Fruit fly (Drosophila melanogaster): ENCODE results near the gene Cow.

Cow gene

DNA sequence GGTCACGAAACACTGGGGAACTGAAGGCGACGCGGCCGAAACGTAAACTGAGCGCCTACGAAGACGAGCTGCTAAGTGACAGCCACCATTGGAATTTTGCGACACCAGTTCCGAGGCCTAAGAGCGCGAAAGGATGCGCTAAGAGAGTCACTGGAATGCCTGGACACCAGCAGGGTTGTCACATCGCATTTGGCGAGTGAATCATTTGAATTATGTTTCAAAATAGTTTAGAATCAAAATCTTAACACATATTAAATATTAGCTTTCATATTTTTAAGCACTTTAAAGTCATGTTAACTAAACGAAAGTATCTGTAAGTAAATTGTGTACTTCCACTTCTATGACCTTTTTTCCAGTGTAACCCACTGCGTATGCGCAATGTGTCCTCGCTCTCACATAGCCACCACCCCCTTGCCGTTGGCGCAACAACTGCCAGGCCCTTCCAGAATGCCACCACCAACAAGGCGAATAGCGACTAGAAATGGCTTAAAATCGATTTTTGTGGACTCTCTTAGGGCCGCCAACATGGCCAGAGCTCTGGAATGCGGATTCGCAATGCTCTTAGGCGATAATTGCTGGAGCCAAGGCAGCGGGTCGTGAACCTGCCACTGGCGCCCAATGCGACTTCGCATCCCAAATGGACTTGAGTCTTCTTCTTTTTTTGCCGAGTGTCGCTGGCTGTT is at the start of gene Cow:
TSS of gene Cow (minus strand) at position 51 of the 683 bp plus-strand sequence.
- no peak for TF ChIP-seq CTCF (optimal IDR thresholded peaks at IDR 0.05)
- TF ChIP-seq CG8478 (optimal IDR thresholded peaks at IDR 0.05): no peak

DNA sequence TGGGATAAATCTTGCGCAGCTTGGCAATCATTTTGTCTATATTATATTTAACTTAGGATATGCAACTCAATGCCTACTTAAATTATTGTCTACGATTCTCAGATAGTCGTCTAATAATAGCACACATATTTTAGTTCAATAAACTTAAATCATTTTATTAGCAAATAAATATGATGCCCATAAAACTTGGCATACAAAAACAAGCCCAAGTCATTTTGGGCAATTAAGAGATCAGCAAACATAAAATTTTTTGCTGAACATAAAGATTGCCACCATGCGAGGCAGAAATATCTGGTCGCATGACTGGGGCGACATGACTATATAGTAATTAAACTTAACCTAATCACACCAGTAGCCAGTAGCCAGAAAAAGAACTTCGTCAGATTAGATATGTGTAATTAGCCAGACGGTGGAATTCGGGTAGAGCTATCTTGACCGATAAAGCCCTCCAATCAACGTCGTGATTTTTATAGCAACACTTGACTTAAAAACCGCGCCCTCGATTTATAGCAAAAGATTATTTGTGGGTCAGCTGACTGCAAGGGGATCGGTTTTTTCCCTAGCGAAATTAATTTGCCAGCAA is 48.8 kb upstream of the Cow start, which contains the start of gene CG13829:
TSS of gene CG13829 (minus strand) at position 51 of the 583 bp plus-strand sequence.
- TF ChIP-seq CG8478 (optimal IDR thresholded peaks at IDR 0.05) (no peak), CTCF (optimal IDR thresholded peaks at IDR 0.05) (no peak)

DNA sequence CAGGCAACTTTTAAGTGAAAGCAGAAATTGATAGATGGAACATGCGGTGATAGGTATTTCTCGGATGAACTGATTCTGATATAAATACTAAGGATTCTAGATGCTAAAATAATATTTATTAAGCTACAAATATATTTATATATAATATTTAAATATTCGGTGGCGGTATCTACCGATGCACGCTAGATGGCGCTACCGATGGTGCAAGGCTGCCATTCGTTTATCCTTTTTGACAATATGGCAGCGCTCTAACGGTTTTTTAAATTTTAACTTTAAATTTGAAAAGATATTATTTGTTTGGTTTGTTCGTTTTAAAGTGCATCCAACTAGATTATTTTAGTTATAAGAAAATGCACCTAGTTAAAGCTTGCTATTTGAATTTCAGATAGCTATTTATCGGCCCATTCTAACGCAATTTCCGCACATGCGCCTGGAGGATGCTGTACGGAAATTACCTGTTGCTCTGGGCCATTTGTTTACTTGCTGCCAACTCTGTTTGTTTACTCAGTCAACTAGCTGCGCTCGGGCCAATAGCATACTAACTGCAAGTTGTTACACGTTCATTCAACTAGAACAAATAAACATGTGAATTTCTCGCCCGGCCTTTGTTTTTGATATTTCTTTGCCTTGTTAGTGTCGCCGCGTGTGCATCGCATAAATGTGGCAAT is 46.9 kb upstream of the Cow start, which contains the start of gene VhaAC39-2:
TSS of gene VhaAC39-2 (minus strand) at position 28 of the 668 bp plus-strand sequence.
- no peak for TF ChIP-seq CG8478 (optimal IDR thresholded peaks at IDR 0.05)
- TF ChIP-seq CTCF (optimal IDR thresholded peaks at IDR 0.05): peak in 1 of 2 experiments; percentile 85

DNA sequence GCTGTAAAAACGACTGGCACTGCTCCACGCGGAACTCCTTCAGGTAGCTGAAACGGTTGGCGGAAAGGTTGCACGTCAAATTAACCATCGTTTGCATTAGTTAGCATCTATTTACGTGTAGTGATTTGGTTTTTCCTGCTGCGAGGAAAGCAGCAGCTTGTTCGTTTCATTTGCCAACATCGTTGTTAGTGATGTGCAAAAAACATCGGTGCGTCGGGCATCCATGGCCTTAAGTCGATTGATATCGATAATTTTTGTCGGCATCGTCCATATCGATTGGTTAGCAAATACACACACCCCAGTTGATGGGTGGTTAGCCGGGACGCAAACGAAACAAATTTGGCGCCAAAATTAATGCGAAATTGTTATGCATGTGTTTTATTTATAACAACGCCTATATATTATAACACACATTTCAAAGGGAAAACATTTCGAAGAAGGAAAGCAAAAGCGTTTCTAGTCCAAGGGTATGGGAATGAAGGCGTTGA is 45.2 kb upstream of the Cow start, which contains the start of gene unk:
TSS of gene unk (minus strand) at position 199 of the 488 bp plus-strand sequence.
- no peak for TF ChIP-seq CG8478 (optimal IDR thresholded peaks at IDR 0.05)
- peak; percentile 78 to 81 for TF ChIP-seq CTCF (optimal IDR thresholded peaks at IDR 0.05)

DNA sequence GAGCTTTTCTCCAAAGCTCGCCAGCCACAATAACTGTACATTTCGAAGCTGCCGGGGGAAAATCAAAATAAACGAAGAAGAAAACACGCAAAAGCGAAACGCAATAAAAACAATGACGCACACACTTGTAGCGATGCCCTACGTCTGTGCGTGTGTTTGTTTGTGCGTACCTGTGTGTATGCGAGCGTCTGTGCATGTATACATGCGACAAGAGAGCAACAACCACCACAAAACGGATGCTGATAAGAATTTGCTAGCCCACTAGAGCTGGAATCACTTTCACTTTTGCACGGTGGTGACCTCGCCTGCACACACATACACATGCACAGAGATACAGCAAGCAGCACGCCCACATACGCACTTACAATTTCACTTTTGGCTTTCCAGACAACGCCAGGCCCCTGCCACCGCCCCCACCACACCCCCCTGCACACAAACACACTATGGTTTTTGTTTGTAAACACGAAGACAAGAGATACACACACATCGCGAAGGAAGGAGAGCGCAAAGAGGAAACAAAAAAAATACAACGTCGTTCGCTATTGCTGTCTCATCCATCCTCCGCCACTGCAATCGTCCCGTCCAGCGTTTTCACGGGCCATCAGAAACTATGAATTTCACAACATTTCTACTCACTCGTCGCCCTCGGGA is 44.5 kb upstream of the Cow start:
- TF ChIP-seq CTCF (optimal IDR thresholded peaks at IDR 0.05) (no peak), CG8478 (optimal IDR thresholded peaks at IDR 0.05) (no peak)

DNA sequence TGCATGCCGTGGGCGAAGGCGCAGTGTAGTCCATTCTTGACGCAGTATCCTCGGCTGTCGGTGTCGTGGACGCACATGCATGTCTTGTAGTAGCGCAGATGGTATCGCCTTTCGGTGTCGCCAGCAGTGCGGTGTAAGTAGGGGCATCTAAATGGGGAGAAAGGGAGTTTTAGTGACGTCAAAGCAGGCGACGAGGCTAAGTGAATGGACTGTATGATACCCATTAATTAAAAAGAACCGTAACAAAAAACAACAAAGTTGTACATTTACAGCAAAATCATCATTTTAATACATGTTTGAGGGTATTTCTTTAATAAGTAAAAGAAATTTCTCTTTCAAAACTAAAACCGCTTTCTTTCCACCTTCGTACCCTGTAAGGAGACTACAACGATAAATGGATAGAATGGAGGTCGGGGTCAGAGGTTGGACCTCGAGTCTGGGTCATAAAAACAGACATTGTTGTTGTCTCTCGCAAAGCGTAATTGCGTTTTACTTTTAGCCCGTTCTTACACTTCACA is 43.9 kb upstream of the Cow start:
- TF ChIP-seq CG8478 (optimal IDR thresholded peaks at IDR 0.05) (no peak), CTCF (optimal IDR thresholded peaks at IDR 0.05) (no peak)

DNA sequence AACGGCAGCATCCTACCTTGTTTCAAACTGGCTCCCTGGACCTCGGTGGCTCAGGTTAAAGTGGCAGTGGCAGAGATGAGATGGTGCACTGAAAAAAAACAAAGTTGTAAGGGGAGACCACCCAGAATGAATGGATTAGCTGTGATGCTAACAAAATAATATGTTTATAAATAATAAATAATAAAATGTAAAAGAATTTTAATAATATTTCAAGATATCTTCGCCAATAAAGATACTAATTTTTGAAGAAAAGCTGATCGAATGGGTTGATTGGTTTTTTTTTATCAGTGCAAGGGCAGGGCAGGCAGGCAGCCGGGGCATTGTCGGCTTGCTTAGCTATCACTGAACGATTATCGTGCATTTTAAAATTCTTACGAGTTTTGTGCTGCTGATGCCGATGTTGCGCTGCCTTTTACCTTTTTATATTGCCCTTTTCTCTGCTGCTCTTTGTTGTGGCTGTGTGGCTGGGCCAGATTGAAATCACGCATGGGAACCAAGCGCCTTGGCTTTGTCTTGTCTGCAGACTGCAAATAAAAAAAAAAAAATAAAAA is 36.6 kb upstream of the Cow start:
- no peak for TF ChIP-seq CTCF (optimal IDR thresholded peaks at IDR 0.05)
- no peak for TF ChIP-seq CG8478 (optimal IDR thresholded peaks at IDR 0.05)

DNA sequence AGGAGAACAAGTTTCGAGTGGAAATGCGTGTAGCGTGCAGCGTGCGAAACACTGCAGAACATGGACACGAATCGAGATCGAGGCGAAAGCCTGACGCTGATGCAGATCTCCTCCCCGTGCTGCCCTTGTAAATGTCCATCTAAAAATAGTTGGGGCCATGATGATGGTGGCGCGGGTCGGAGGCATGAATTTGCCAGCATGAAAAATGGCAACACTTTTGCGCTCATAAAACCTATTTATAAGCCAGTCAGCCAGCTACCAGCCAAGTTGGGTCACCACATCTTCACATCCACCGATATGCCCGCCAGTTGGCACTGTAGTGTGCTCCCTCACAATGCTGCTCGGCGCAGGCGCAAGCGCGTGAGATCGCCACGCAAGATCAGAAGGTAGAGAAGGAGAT is 35.9 kb upstream of the Cow start:
- TF ChIP-seq CTCF (optimal IDR thresholded peaks at IDR 0.05): no peak
- TF ChIP-seq CG8478 (optimal IDR thresholded peaks at IDR 0.05): no peak

DNA sequence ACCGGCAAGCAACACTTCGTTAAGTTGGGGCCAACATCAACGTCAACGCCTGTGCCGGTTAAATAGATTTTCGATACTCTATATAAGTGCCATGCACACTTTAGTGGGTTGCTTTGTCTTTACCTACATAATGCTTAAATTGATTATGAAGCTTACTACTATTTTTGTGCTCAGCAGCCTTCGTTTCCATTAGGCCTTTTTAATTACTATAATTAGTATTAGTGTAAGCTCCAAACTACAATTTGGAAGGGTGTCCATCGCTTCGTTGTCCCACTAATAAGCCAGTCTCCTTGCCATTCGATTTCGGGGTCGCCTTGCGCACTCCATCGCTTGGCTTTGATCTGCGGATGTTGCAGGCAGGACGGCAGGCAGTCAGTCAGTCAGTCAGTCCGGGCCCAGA is 35.1 kb upstream of the Cow start:
- TF ChIP-seq CTCF (optimal IDR thresholded peaks at IDR 0.05) (no peak), CG8478 (optimal IDR thresholded peaks at IDR 0.05) (no peak)

DNA sequence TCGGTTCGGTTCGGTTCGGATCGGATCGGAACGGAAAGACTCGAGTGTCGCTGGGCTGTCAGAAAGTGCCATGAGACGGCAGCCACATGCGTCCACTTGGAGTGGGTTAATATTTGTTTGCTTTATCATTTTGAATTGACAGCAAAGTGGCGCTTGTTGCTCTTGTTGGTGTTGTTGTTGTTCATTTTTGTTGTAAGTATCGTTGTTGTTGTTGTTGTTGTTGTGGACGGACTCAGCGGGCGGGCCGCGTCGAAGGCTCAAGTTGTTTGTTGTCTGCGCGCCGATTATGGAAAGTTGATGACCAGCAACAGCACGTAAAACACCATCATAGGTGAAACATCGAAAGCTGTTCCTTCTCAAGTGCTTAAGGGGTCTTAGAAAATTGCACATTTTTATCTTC is 34.5 kb upstream of the Cow start:
- TF ChIP-seq CTCF (optimal IDR thresholded peaks at IDR 0.05): no peak
- no peak for TF ChIP-seq CG8478 (optimal IDR thresholded peaks at IDR 0.05)

DNA sequence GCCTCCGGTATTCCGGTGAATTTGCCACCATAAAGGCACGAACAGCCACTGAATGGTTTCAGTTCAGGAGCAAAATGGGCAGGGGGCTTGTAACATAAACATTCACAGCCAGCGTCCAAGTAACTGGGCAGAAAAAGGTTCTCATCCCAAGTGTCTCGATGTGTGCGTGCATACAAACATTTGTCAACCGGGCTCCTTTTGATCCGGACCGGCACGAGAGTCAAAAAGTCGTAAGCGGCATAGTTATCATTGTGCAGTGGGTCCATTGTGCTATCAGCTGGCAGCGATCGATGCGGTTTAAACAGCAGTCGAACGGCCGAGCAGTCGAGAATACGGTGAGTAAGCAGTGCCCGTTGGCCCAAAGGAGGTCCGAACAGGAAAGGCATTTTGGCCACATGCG is 33.2 kb upstream of the Cow start:
- TF ChIP-seq CG8478 (optimal IDR thresholded peaks at IDR 0.05) (no peak), CTCF (optimal IDR thresholded peaks at IDR 0.05) (no peak)

DNA sequence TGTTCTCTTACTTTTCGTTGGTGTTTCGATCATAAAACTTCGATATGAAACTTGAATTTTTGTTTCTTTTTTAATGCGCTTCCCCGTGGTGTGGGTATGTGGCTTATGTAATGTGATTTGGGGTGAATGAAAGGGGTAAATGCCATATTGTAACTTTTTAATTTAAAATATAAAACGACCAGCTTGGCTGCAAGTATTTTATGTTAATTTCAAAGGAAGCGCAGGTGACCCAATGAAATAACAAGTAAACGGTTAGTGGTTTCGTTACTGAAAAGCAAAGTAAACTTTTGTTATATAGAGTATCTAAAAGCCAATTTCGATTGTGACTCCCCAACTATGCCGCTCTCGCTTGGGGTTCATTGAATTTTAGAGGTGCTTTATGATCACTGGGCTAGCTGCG is 32.1 kb upstream of the Cow start:
- TF ChIP-seq CTCF (optimal IDR thresholded peaks at IDR 0.05): no peak
- no peak for TF ChIP-seq CG8478 (optimal IDR thresholded peaks at IDR 0.05)

DNA sequence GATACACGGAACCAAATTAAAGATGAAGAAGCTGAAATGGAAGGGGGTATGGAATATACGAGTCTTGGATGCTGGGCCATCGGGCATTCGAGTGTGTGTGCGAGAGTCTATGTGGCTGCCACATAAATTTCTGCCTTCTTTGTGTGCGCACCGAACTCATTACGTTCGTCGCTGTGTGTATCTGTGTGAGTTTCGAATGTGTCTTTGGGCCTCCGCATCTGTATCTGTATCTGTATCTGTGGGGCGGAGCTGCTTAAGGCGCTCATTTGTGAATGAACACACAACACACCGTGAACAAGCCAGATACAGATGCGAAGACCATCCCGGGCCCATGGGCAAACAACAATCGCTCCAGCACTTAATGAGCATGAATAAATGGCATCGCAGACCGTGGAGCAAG is 30.9 kb upstream of the Cow start:
- no peak for TF ChIP-seq CG8478 (optimal IDR thresholded peaks at IDR 0.05)
- no peak for TF ChIP-seq CTCF (optimal IDR thresholded peaks at IDR 0.05)

DNA sequence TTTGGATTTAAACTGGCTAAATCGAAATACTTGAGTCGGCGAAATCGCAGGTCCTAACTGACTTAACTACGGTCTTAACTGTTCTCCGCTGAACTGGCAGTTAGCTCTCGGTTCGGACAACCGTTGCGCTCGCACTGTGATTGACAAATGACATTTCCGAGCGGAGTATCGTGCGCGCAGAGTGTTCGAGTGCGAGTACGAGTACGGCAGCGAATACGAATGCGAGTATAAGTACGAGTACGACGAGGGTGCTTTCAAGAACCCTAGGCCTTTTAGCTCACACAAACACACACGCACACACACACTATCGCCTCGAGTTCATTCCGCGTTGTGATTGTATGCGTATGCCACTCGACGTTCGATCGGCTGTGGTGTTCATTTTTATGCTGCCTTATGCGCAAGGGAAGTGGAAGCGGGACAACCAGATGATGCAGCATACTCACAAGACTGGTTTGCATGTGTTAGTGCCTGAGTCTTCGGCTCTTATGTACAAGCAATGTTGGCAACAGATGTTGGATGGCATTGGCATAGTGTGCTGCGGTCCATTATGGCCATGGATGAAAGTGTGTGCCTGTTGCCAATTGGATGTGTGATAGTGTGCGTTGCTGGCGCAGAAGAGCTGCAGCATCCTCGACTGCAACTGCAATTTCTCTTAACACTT is 29.3 kb upstream of the Cow start, which contains the start of gene hh:
TSS of gene hh (minus strand) at position 229 of the 661 bp plus-strand sequence.
- no peak for TF ChIP-seq CG8478 (optimal IDR thresholded peaks at IDR 0.05)
- TF ChIP-seq CTCF (optimal IDR thresholded peaks at IDR 0.05): no peak
